Worm (Caenorhabditis elegans) whole organism, early embryonic: ENCODE data around the gene mrp-6.

Experiments used
- ama-1 ChIP-seq: fragments of 150-350 bp; optimal IDR thresholded peaks from 2 replicates; lab custom pipeline; 2014
- hmbx-1 ChIP-seq: sonication (generic microtip); optimal IDR thresholded peaks from 2 replicates; lab custom pipeline; 2016; ENCODE audit warnings: mild to moderate bottlenecking, missing genetic modification characterization, missing compliant biosample characterization
- pes-1 ChIP-seq: fragments of 200-800 bp; sonication (Bioruptor generic); IDR thresholded peaks from 2 replicates; pipeline ENCODE4 v1.3.6; 2022; ENCODE audit warnings: missing genetic modification reagents, missing genetic modification characterization, missing compliant biosample characterization

ce11 chrX:4148449-4149031 is 38.0 kb downstream of the mrp-6 start:
- no peak for TF ChIP-seq ama-1 (lab: Kevin White, UChicago)
- TF ChIP-seq hmbx-1 (tag; lab: Kevin White, UChicago) = no peak
- TF ChIP-seq pes-1 (GFP tag; lab: Robert Waterston, UW) = no peak
